Fruit fly (Drosophila melanogaster) S2 (cell line): ENCODE results near the gene PIG-P.

Source experiments
- CG8478 ChIP-seq: fragments of >200 bp; optimal IDR thresholded peaks from 2 replicates; lab custom pipeline; 2018
- CTCF ChIP-seq, 2 experiments: fragments of >200 bp; optimal IDR thresholded peaks; 2 replicates each; lab custom pipeline; 2018

DNA sequence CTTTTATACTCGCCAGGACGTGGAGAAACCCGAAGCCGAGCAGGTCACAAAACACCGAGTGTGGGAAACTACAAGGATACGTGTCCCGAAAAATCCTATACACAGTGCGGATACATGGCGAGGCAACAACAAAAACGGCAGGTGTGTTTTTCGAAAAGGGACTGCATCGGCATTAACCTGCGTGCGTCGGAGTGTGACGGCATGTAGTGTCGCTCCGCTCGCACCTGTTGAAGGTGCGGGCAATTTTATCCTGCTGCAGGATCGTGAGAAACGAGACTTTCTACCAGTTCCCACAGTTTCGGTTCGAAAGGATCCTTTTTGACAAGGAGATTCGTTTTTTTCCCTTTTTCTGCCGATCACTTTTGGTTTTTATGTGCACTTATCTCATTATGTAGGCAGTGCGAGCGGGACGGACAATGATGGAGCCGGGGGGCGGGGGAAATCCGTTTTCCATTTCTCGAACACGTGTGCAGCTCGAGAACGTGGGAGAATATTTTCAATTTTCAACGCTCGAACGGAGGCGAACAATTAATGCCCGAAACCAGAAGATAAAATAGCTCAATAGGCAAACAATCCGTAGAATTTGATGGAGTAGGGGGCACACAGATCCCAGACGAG is 33.3 kb downstream of the PIG-P start:
- no peak for TF ChIP-seq CG8478 (lab: Kevin White, UChicago)
- no peak for TF ChIP-seq CTCF (optimal IDR thresholded peaks at IDR 0.05; lab: Kevin White, UChicago)
